Fruit fly (Drosophila melanogaster) whole organism, embryonic: ENCODE measurements around the gene lin-52.

Experiments
- CG10274 ChIP-seq: fragments of 200-800 bp; sonication (Bioruptor generic); optimal IDR thresholded peaks from 3 replicates; lab custom pipeline; 2017; ENCODE audit warnings: missing biosample characterization, mild to moderate bottlenecking, missing genetic modification characterization
- CG10654 ChIP-seq: fragments of 200-800 bp; sonication (Bioruptor generic); optimal IDR thresholded peaks from 2 replicates; lab custom pipeline; 2016; ENCODE audit warnings: missing biosample characterization, missing genetic modification characterization
- CG11398 ChIP-seq: fragments of 200-800 bp; sonication (Bioruptor generic); optimal IDR thresholded peaks from 2 replicates; lab custom pipeline; 2016; ENCODE audit warnings: missing biosample characterization, missing genetic modification characterization
- CG12299 ChIP-seq: fragments of 200-800 bp; sonication (Bioruptor generic); optimal IDR thresholded peaks from 2 replicates; lab custom pipeline; 2018; ENCODE audit warnings: missing biosample characterization, mild to moderate bottlenecking, missing genetic modification characterization
- CG12942 ChIP-seq: fragments of 200-800 bp; sonication (Bioruptor generic); optimal IDR thresholded peaks from 3 replicates; lab custom pipeline; 2016; ENCODE audit warnings: missing biosample characterization, missing genetic modification characterization
- CG13424 ChIP-seq: fragments of 200-800 bp; sonication (Bioruptor generic); optimal IDR thresholded peaks from 2 replicates; lab custom pipeline; 2019; ENCODE audit warnings: missing biosample characterization, mild to moderate bottlenecking, missing genetic modification characterization, moderate library complexity
- CG15073 ChIP-seq: fragments of 200-800 bp; sonication (Bioruptor generic); optimal IDR thresholded peaks from 2 replicates; lab custom pipeline; 2016; ENCODE audit warnings: missing biosample characterization, missing genetic modification characterization
- CG1602 ChIP-seq: fragments of 200-800 bp; sonication (Bioruptor generic); optimal IDR thresholded peaks from 3 replicates; lab custom pipeline; 2016; ENCODE audit warnings: missing biosample characterization, missing genetic modification characterization
- CG1832 ChIP-seq: fragments of 200-800 bp; sonication (Bioruptor generic); optimal IDR thresholded peaks from 2 replicates; lab custom pipeline; 2017; ENCODE audit warnings: missing biosample characterization, mild to moderate bottlenecking, missing genetic modification characterization, inconsistent platforms
- CG18599 ChIP-seq: fragments of 200-800 bp; sonication (Bioruptor generic); optimal IDR thresholded peaks from 3 replicates; lab custom pipeline; 2017; ENCODE audit warnings: missing biosample characterization, missing genetic modification characterization, mild to moderate bottlenecking, moderate library complexity, missing genetic modification reagents
- CG4707 ChIP-seq: fragments of 200-800 bp; sonication (Bioruptor generic); optimal IDR thresholded peaks from 2 replicates; lab custom pipeline; 2018; ENCODE audit warnings: missing biosample characterization, mild to moderate bottlenecking, missing genetic modification characterization, moderate library complexity
- CG4854 ChIP-seq: fragments of 200-800 bp; sonication (Bioruptor generic); optimal IDR thresholded peaks from 2 replicates; lab custom pipeline; 2016; ENCODE audit warnings: missing biosample characterization, missing genetic modification characterization, inconsistent platforms
- CG6813 ChIP-seq: fragments of 200-800 bp; sonication (Bioruptor generic); optimal IDR thresholded peaks from 2 replicates; lab custom pipeline; 2017; ENCODE audit warnings: missing biosample characterization, missing genetic modification characterization, mild to moderate bottlenecking, moderate library complexity, missing genetic modification reagents
- CG7839 ChIP-seq: fragments of 200-800 bp; sonication (Bioruptor generic); optimal IDR thresholded peaks from 3 replicates; lab custom pipeline; 2018; ENCODE audit warnings: missing biosample characterization, mild to moderate bottlenecking, missing genetic modification characterization, moderate library complexity
- CkIIα-i1 ChIP-seq: fragments of 200-800 bp; sonication (Bioruptor generic); IDR thresholded peaks from 2 replicates; pipeline ENCODE4 v1.3.6; 2022; ENCODE audit warnings: missing biosample characterization, missing genetic modification characterization
- Ets97D ChIP-seq: fragments of 200-800 bp; sonication (Bioruptor generic); optimal IDR thresholded peaks from 3 replicates; lab custom pipeline; 2016; ENCODE audit warnings: missing biosample characterization, missing genetic modification characterization
- Fer2 ChIP-seq: fragments of 200-800 bp; sonication (Bioruptor generic); optimal IDR thresholded peaks from 2 replicates; lab custom pipeline; 2018; ENCODE audit warnings: missing biosample characterization, mild to moderate bottlenecking, missing genetic modification characterization, moderate library complexity
- Fer3 ChIP-seq: fragments of 200-800 bp; sonication (Bioruptor generic); optimal IDR thresholded peaks from 2 replicates; lab custom pipeline; 2018; ENCODE audit warnings: missing biosample characterization, mild to moderate bottlenecking, missing genetic modification characterization, moderate library complexity
- Gsc ChIP-seq: fragments of 200-800 bp; sonication (Bioruptor generic); IDR thresholded peaks from 2 replicates; pipeline ENCODE4 v1.3.6; 2022; ENCODE audit warnings: missing biosample characterization, missing genetic modification characterization
- H15 ChIP-seq: fragments of 200-800 bp; sonication (Bioruptor generic); IDR thresholded peaks from 3 replicates; pipeline ENCODE4 v1.3.6; 2022; ENCODE audit warnings: missing biosample characterization, missing genetic modification characterization
- H2.0 ChIP-seq: fragments of 200-800 bp; sonication (Bioruptor generic); IDR thresholded peaks from 2 replicates; pipeline ENCODE4 v1.3.6; 2022; ENCODE audit warnings: missing biosample characterization, missing genetic modification characterization
- Lhr ChIP-seq: fragments of 200-800 bp; sonication (Bioruptor generic); optimal IDR thresholded peaks from 3 replicates; lab custom pipeline; 2017; ENCODE audit warnings: mild to moderate bottlenecking, missing biosample characterization, missing genetic modification reagents, missing genetic modification characterization
- Mad ChIP-seq: fragments of 200-800 bp; sonication (Bioruptor generic); optimal IDR thresholded peaks from 2 replicates; lab custom pipeline; 2016; ENCODE audit warnings: missing biosample characterization, missing genetic modification characterization
- Opbp ChIP-seq: fragments of 200-800 bp; sonication (Bioruptor generic); IDR thresholded peaks from 3 replicates; pipeline ENCODE4 v1.3.6; 2022; ENCODE audit warnings: missing biosample characterization, missing genetic modification characterization; ENCODE audit not compliant: partially characterized antibody
- ac ChIP-seq: fragments of 200-800 bp; sonication (Bioruptor generic); optimal IDR thresholded peaks from 3 replicates; lab custom pipeline; 2017; ENCODE audit warnings: missing biosample characterization, mild to moderate bottlenecking, missing genetic modification characterization
- amos ChIP-seq: fragments of 200-800 bp; sonication (Bioruptor generic); IDR thresholded peaks from 2 replicates; pipeline ENCODE4 v1.3.6; 2022; ENCODE audit warnings: missing biosample characterization, missing genetic modification characterization; ENCODE audit not compliant: partially characterized antibody
- ci ChIP-seq: fragments of 200-800 bp; sonication (Bioruptor generic); IDR thresholded peaks from 3 replicates; pipeline ENCODE4 v1.3.6; 2022; ENCODE audit warnings: missing biosample characterization, missing genetic modification characterization
- cwo ChIP-seq: fragments of 200-800 bp; sonication (Bioruptor generic); optimal IDR thresholded peaks from 3 replicates; lab custom pipeline; 2017; ENCODE audit warnings: missing biosample characterization, missing genetic modification characterization, mild to moderate bottlenecking, moderate library complexity, missing genetic modification reagents
- dan ChIP-seq: fragments of 200-800 bp; sonication (Bioruptor generic); IDR thresholded peaks from 2 replicates; pipeline ENCODE4 v1.3.6; 2022; ENCODE audit warnings: missing biosample characterization, missing genetic modification characterization
- dmrt11E ChIP-seq: fragments of 200-800 bp; sonication (Bioruptor generic); optimal IDR thresholded peaks from 3 replicates; lab custom pipeline; 2018; ENCODE audit warnings: missing biosample characterization, mild to moderate bottlenecking, missing genetic modification characterization, moderate library complexity
- fd64A ChIP-seq: fragments of 200-800 bp; sonication (Bioruptor generic); optimal IDR thresholded peaks from 3 replicates; lab custom pipeline; 2018; ENCODE audit warnings: missing biosample characterization, mild to moderate bottlenecking, missing genetic modification characterization
- fd96Cb ChIP-seq: fragments of 200-800 bp; sonication (Bioruptor generic); optimal IDR thresholded peaks from 2 replicates; lab custom pipeline; 2018; ENCODE audit warnings: missing biosample characterization, mild to moderate bottlenecking, missing genetic modification characterization, moderate library complexity
- gcm2 ChIP-seq: fragments of 200-800 bp; sonication (Bioruptor generic); optimal IDR thresholded peaks from 2 replicates; lab custom pipeline; 2016; ENCODE audit warnings: missing biosample characterization, missing genetic modification characterization
- grau ChIP-seq: fragments of 200-800 bp; optimal IDR thresholded peaks from 3 replicates; lab custom pipeline; 2019; ENCODE audit warnings: missing biosample characterization, mild to moderate bottlenecking, missing genetic modification characterization, moderate library complexity
- gt ChIP-seq: fragments of 200-800 bp; sonication (Bioruptor generic); IDR thresholded peaks from 2 replicates; pipeline ENCODE4 v1.3.6; 2022; ENCODE audit warnings: missing biosample characterization, missing genetic modification characterization
- hkb ChIP-seq, 2 experiments: fragments of 200-800 bp in 1 of 2; fragments of >200 bp in 1 of 2; sonication (Bioruptor generic) in 1 of 2; IDR thresholded peaks in 1 of 2; optimal IDR thresholded peaks in 1 of 2; 2 replicates each; pipeline versions ENCODE4 v1.3.6 to Lab custom; 2017 to 2022; ENCODE audit warnings: missing biosample characterization in 1 of 2, missing genetic modification characterization in 1 of 2
- lilli ChIP-seq: fragments of 200-800 bp; sonication (Bioruptor generic); optimal IDR thresholded peaks from 3 replicates; lab custom pipeline; 2016; ENCODE audit warnings: missing biosample characterization, missing genetic modification characterization
- lola ChIP-seq, 3 experiments: fragments of >200 bp in 2 of 3; fragments of 200-800 bp in 1 of 3; sonication (Bioruptor generic) in 1 of 3; optimal IDR thresholded peaks; 2 replicates each; lab custom pipeline; 2017 to 2019; ENCODE audit warnings: missing biosample characterization in 3 of 3, missing genetic modification characterization in 3 of 3, mild to moderate bottlenecking in 1 of 3, moderate library complexity in 1 of 3
- mam ChIP-seq: fragments of 200-800 bp; sonication (Bioruptor generic); optimal IDR thresholded peaks from 3 replicates; lab custom pipeline; 2016; ENCODE audit warnings: missing biosample characterization, missing genetic modification characterization
- nerfin-1 ChIP-seq: fragments of 200-800 bp; sonication (Bioruptor generic); optimal IDR thresholded peaks from 3 replicates; lab custom pipeline; 2019; ENCODE audit warnings: missing biosample characterization, mild to moderate bottlenecking, missing genetic modification characterization, moderate library complexity
- nerfin-2 ChIP-seq: fragments of 200-800 bp; sonication (Bioruptor generic); IDR thresholded peaks from 2 replicates; pipeline ENCODE4 v1.3.6; 2022; ENCODE audit warnings: missing biosample characterization, missing genetic modification characterization; ENCODE audit not compliant: partially characterized antibody
- pb ChIP-seq: fragments of 200-800 bp; sonication (Bioruptor generic); optimal IDR thresholded peaks from 3 replicates; lab custom pipeline; 2016; ENCODE audit warnings: missing biosample characterization, missing genetic modification characterization
- pita ChIP-seq: fragments of 200-800 bp; sonication (Bioruptor generic); optimal IDR thresholded peaks from 2 replicates; lab custom pipeline; 2017; ENCODE audit warnings: missing biosample characterization, mild to moderate bottlenecking, missing genetic modification characterization
- pum ChIP-seq: fragments of 200-800 bp; sonication (Bioruptor generic); optimal IDR thresholded peaks from 2 replicates; lab custom pipeline; 2016; ENCODE audit warnings: missing biosample characterization, missing genetic modification characterization
- slbo ChIP-seq: fragments of 200-800 bp; sonication (Bioruptor generic); IDR thresholded peaks from 2 replicates; pipeline ENCODE4 v1.3.6; 2022; ENCODE audit warnings: missing biosample characterization, missing genetic modification characterization
- stwl ChIP-seq: fragments of 200-800 bp; sonication (Bioruptor generic); optimal IDR thresholded peaks from 3 replicates; lab custom pipeline; 2018; ENCODE audit warnings: missing biosample characterization, mild to moderate bottlenecking, missing genetic modification characterization, moderate library complexity
- tio ChIP-seq: fragments of 200-800 bp; sonication (Bioruptor generic); optimal IDR thresholded peaks from 2 replicates; lab custom pipeline; 2017; ENCODE audit warnings: missing biosample characterization, missing genetic modification characterization, inconsistent platforms
- tll ChIP-seq, 2 experiments: fragments of 200-800 bp in 1 of 2; fragments of >200 bp in 1 of 2; sonication (Bioruptor generic) in 1 of 2; optimal IDR thresholded peaks; 2 replicates each; lab custom pipeline; 2017 to 2019; ENCODE audit warnings: missing biosample characterization in 2 of 2, missing genetic modification characterization in 2 of 2, mild to moderate bottlenecking in 1 of 2, moderate library complexity in 1 of 2
- zen ChIP-seq: fragments of 200-800 bp; sonication (Bioruptor generic); optimal IDR thresholded peaks from 3 replicates; lab custom pipeline; 2018; ENCODE audit warnings: missing biosample characterization, mild to moderate bottlenecking, missing genetic modification characterization, moderate library complexity

The lin-52 gene

dm6 chrX:5737676-5738220, 17.0 kb downstream of the lin-52 start, which contains the start of gene Snx27 (continued):
- peak; percentile 47 for TF ChIP-seq Mad
- TF ChIP-seq ac (GFP tag; lab: Kevin White, UChicago) = no peak
- TF ChIP-seq zen = peak; percentile 14
- no peak for TF ChIP-seq CG4854 (GFP tag; lab: Kevin White, UChicago)
- no peak for TF ChIP-seq CG10274 (GFP tag; lab: Kevin White, UChicago)
- TF ChIP-seq Fer3 = peak; percentile 9
- no peak for TF ChIP-seq CG10654
- TF ChIP-seq dmrt11E (tag; lab: Kevin White, UChicago) = peak; percentile 19
- peak; percentile 58 for TF ChIP-seq lilli (GFP tag; lab: Kevin White, UChicago)
- no peak for TF ChIP-seq lola (GFP tag; optimal IDR thresholded peaks at IDR 0.05; lab: Kevin White, UChicago)
- no peak for TF ChIP-seq pita (GFP tag; lab: Kevin White, UChicago)
- TF ChIP-seq CG12299 (tag; lab: Kevin White, UChicago) = no peak
- TF ChIP-seq tll (GFP tag; optimal IDR thresholded peaks at IDR 0.05; lab: Kevin White, UChicago) = no peak
- no peak for TF ChIP-seq CG13424
- no peak for TF ChIP-seq CG15073 (GFP tag; lab: Kevin White, UChicago)
- no peak for TF ChIP-seq dan (GFP tag; lab: Robert Waterston, UW)
- TF ChIP-seq H2.0 = peak; percentile 17; the same call in 1 of the 2 replicates
- no peak for TF ChIP-seq gcm2 (GFP tag; lab: Kevin White, UChicago)
- peak; percentile 33 for TF ChIP-seq pb (GFP tag; lab: Kevin White, UChicago)
- no peak for TF ChIP-seq CG12942 (GFP tag; lab: Kevin White, UChicago)
- peak; percentile 17 for TF ChIP-seq CG6813
- no peak for TF ChIP-seq Gsc (GFP tag; lab: Robert Waterston, UW)
- TF ChIP-seq Ets97D = peak; percentile 92
- TF ChIP-seq CG1832 (GFP tag; lab: Kevin White, UChicago) = no peak
- TF ChIP-seq mam (GFP tag; lab: Kevin White, UChicago) = peak; percentile 73
- TF ChIP-seq stwl (tag; lab: Kevin White, UChicago) = peak; percentile 71
- no peak for TF ChIP-seq CG1602 (GFP tag; lab: Kevin White, UChicago)
- peak; percentile 100 for TF ChIP-seq amos (GFP tag; lab: Robert Waterston, UW)
- TF ChIP-seq CG18599 = peak; percentile 1
- no peak for TF ChIP-seq cwo
- peak; percentile 32 for TF ChIP-seq CG4707
- TF ChIP-seq slbo (GFP tag; lab: Robert Waterston, UW) = peak; percentile 80
- no peak for TF ChIP-seq tio
- TF ChIP-seq pum = peak; percentile 13
- TF ChIP-seq fd64A (GFP tag; lab: Kevin White, UChicago) = no peak
- peak; percentile 55 for TF ChIP-seq grau (tag; lab: Kevin White, UChicago)
- peak; percentile 99 for TF ChIP-seq Opbp (GFP tag; lab: Robert Waterston, UW)
- TF ChIP-seq nerfin-2 (GFP tag; lab: Robert Waterston, UW) = peak; percentile 98
- no peak for TF ChIP-seq hkb (optimal IDR thresholded peaks at IDR 0.05; lab: Kevin White, UChicago)
- TF ChIP-seq hkb (GFP tag; IDR thresholded peaks at IDR 0.05; lab: Robert Waterston, UW) = peak; percentile 14; the same call in 1 of the 2 replicates
- TF ChIP-seq ci (GFP tag; lab: Robert Waterston, UW) = peak; percentile 70
- no peak for TF ChIP-seq CG11398
- TF ChIP-seq CkIIα-i1 (GFP tag; lab: Robert Waterston, UW) = no peak
- peak; percentile 83 for TF ChIP-seq Lhr (GFP tag; lab: Kevin White, UChicago)
- TF ChIP-seq nerfin-1 = no peak
- no peak for TF ChIP-seq fd96Cb (tag; lab: Kevin White, UChicago)
- TF ChIP-seq Fer2 = no peak
- TF ChIP-seq H15 = no peak
- no peak for TF ChIP-seq gt (GFP tag; lab: Robert Waterston, UW)
- no peak for TF ChIP-seq CG7839
